Worm (Caenorhabditis elegans) whole organism, mixed stage, embryonic: ENCODE results near the gene snr-4.

Experiments used
- blmp-1 ChIP-seq: fragments of 150-350 bp; optimal IDR thresholded peaks from 2 replicates; lab custom pipeline; 2014; ENCODE audit warnings: missing biosample characterization, missing genetic modification characterization
- drap-1 ChIP-seq: fragments of 200-800 bp; sonication (Bioruptor generic); optimal IDR thresholded peaks from 3 replicates; lab custom pipeline; 2018; ENCODE audit warnings: mild to moderate bottlenecking, missing genetic modification characterization, missing compliant biosample characterization
- elt-3 ChIP-seq: fragments of 150-350 bp; optimal IDR thresholded peaks from 2 replicates; lab custom pipeline; 2014; ENCODE audit warnings: missing biosample characterization, missing genetic modification characterization
- mab-5 ChIP-seq: fragments of 150-350 bp; optimal IDR thresholded peaks from 2 replicates; lab custom pipeline; 2014; ENCODE audit warnings: missing biosample characterization, missing genetic modification characterization
- nhr-237 ChIP-seq: fragments of 150-350 bp; optimal IDR thresholded peaks from 2 replicates; lab custom pipeline; 2014; ENCODE audit warnings: missing biosample characterization, missing genetic modification characterization
- nhr-28 ChIP-seq: fragments of 150-350 bp; optimal IDR thresholded peaks from 2 replicates; lab custom pipeline; 2014; ENCODE audit warnings: missing biosample characterization, missing genetic modification characterization
- nhr-76 ChIP-seq: sonication (generic microtip); optimal IDR thresholded peaks from 2 replicates; lab custom pipeline; 2017; ENCODE audit warnings: missing biosample characterization, missing genetic modification characterization
- unc-62 ChIP-seq: fragments of 150-350 bp; optimal IDR thresholded peaks from 2 replicates; lab custom pipeline; 2014; ENCODE audit warnings: missing biosample characterization, missing genetic modification reagents, missing genetic modification characterization

- TF ChIP-seq blmp-1 (tag; lab: Kevin White, UChicago) (no peak), mab-5 (tag; lab: Kevin White, UChicago) (no peak), elt-3 (tag; lab: Kevin White, UChicago) (no peak), nhr-28 (tag; lab: Kevin White, UChicago) (no peak), nhr-237 (no peak), nhr-76 (tag; lab: Kevin White, UChicago) (no peak), drap-1 (GFP tag; lab: Kevin White, UChicago) (no peak), unc-62 (GFP tag; lab: Kevin White, UChicago) (no peak)
Measured at ce11 chrV:12024273-12024672, 44.8 kb upstream of the snr-4 start.
